Fruit fly (Drosophila melanogaster) whole organism, embryonic: ENCODE measurements around the gene CG10747.

Experiments used
- Asciz ChIP-seq: fragments of 200-800 bp; sonication (Bioruptor generic); optimal IDR thresholded peaks from 2 replicates; lab custom pipeline; 2017; ENCODE audit warnings: missing biosample characterization, mild to moderate bottlenecking, missing genetic modification characterization, missing genetic modification reagents
- BtbVII ChIP-seq: fragments of 200-800 bp; sonication (Bioruptor generic); optimal IDR thresholded peaks from 3 replicates; lab custom pipeline; 2017; ENCODE audit warnings: missing biosample characterization, mild to moderate bottlenecking, missing genetic modification characterization
- C15 ChIP-seq: fragments of 200-800 bp; sonication (Bioruptor generic); IDR thresholded peaks from 3 replicates; pipeline ENCODE4 v1.3.6; 2022; ENCODE audit warnings: missing biosample characterization, missing genetic modification characterization
- CG10209 ChIP-seq: fragments of 200-800 bp; sonication (Bioruptor generic); optimal IDR thresholded peaks from 3 replicates; lab custom pipeline; 2017; ENCODE audit warnings: missing biosample characterization, mild to moderate bottlenecking, missing genetic modification characterization, missing genetic modification reagents
- CG10959 ChIP-seq: fragments of 200-800 bp; sonication (Bioruptor generic); IDR thresholded peaks from 2 replicates; pipeline ENCODE4 v1.3.6; 2022; ENCODE audit warnings: missing biosample characterization, missing genetic modification characterization
- CG11696 ChIP-seq: fragments of 200-800 bp; sonication (Bioruptor generic); IDR thresholded peaks from 2 replicates; pipeline ENCODE4 v1.3.6; 2022; ENCODE audit warnings: missing biosample characterization, missing genetic modification characterization
- CG12236 ChIP-seq: fragments of 200-800 bp; sonication (Bioruptor generic); optimal IDR thresholded peaks from 2 replicates; lab custom pipeline; 2016; ENCODE audit warnings: missing biosample characterization, missing genetic modification characterization
- CG1233 ChIP-seq: fragments of 200-800 bp; sonication (Bioruptor generic); optimal IDR thresholded peaks from 4 replicates; lab custom pipeline; 2018; ENCODE audit warnings: missing biosample characterization, mild to moderate bottlenecking, missing genetic modification characterization
- CG12744 ChIP-seq: fragments of 200-800 bp; sonication (Bioruptor generic); optimal IDR thresholded peaks from 2 replicates; lab custom pipeline; 2016; ENCODE audit warnings: missing biosample characterization, missing genetic modification characterization
- CG12942 ChIP-seq: fragments of 200-800 bp; sonication (Bioruptor generic); optimal IDR thresholded peaks from 3 replicates; lab custom pipeline; 2016; ENCODE audit warnings: missing biosample characterization, missing genetic modification characterization
- CG13424 ChIP-seq: fragments of 200-800 bp; sonication (Bioruptor generic); optimal IDR thresholded peaks from 2 replicates; lab custom pipeline; 2019; ENCODE audit warnings: missing biosample characterization, mild to moderate bottlenecking, missing genetic modification characterization, moderate library complexity
- CG14441 ChIP-seq: fragments of 200-800 bp; sonication (Bioruptor generic); IDR thresholded peaks from 2 replicates; pipeline ENCODE4 v1.3.6; 2022; ENCODE audit warnings: missing biosample characterization, missing genetic modification characterization
- CG14710 ChIP-seq: fragments of 200-800 bp; sonication (Bioruptor generic); optimal IDR thresholded peaks from 3 replicates; lab custom pipeline; 2019; ENCODE audit warnings: missing biosample characterization, mild to moderate bottlenecking, missing genetic modification characterization, moderate library complexity
- CG18262 ChIP-seq: fragments of 200-800 bp; optimal IDR thresholded peaks from 3 replicates; lab custom pipeline; 2019; ENCODE audit warnings: missing biosample characterization, mild to moderate bottlenecking, missing genetic modification characterization, moderate library complexity
- CG2116 ChIP-seq: fragments of 200-800 bp; sonication (Bioruptor generic); optimal IDR thresholded peaks from 3 replicates; lab custom pipeline; 2018; ENCODE audit warnings: missing biosample characterization, mild to moderate bottlenecking, missing genetic modification characterization
- CG2129 ChIP-seq: fragments of 200-800 bp; sonication (Bioruptor generic); IDR thresholded peaks from 2 replicates; pipeline ENCODE4 v1.3.6; 2022; ENCODE audit warnings: missing biosample characterization, missing genetic modification characterization; ENCODE audit not compliant: partially characterized antibody
- CG33213 ChIP-seq: fragments of 200-800 bp; sonication (Bioruptor generic); optimal IDR thresholded peaks from 3 replicates; lab custom pipeline; 2016; ENCODE audit warnings: missing biosample characterization, missing genetic modification characterization
- CG4730 ChIP-seq: fragments of 200-800 bp; sonication (Bioruptor generic); IDR thresholded peaks from 2 replicates; pipeline ENCODE4 v1.3.6; 2022; ENCODE audit warnings: missing biosample characterization, missing genetic modification characterization
- CG5953 ChIP-seq: fragments of 200-800 bp; sonication (Bioruptor generic); IDR thresholded peaks from 2 replicates; pipeline ENCODE4 v1.3.6; 2022; ENCODE audit warnings: missing biosample characterization, missing genetic modification characterization
- CG6254 ChIP-seq: fragments of 200-800 bp; sonication (Bioruptor generic); optimal IDR thresholded peaks from 3 replicates; lab custom pipeline; 2017; ENCODE audit warnings: mild to moderate bottlenecking, missing biosample characterization, missing genetic modification reagents, missing genetic modification characterization
- CG6813 ChIP-seq: fragments of 200-800 bp; sonication (Bioruptor generic); optimal IDR thresholded peaks from 2 replicates; lab custom pipeline; 2017; ENCODE audit warnings: missing biosample characterization, missing genetic modification characterization, mild to moderate bottlenecking, moderate library complexity, missing genetic modification reagents
- CG7372 ChIP-seq: fragments of 200-800 bp; sonication (Bioruptor generic); IDR thresholded peaks from 2 replicates; pipeline ENCODE4 v1.3.6; 2022; ENCODE audit warnings: missing biosample characterization, missing genetic modification characterization
- CG7987 ChIP-seq: fragments of 200-800 bp; sonication (Bioruptor generic); optimal IDR thresholded peaks from 2 replicates; lab custom pipeline; 2018; ENCODE audit warnings: missing biosample characterization, mild to moderate bottlenecking, missing genetic modification characterization, moderate library complexity
- CG9215 ChIP-seq: fragments of 200-800 bp; sonication (Bioruptor generic); IDR thresholded peaks from 2 replicates; pipeline ENCODE4 v1.3.6; 2022; ENCODE audit warnings: missing biosample characterization, missing genetic modification characterization
- Dfd ChIP-seq, 2 experiments: fragments of >200 bp; optimal IDR thresholded peaks; 2 replicates each; lab custom pipeline; 2017; ENCODE audit warnings: missing biosample characterization in 2 of 2, missing genetic modification characterization in 2 of 2
- Dref ChIP-seq: fragments of 200-800 bp; sonication (Bioruptor generic); IDR thresholded peaks from 2 replicates; pipeline ENCODE4 v1.3.6; 2022; ENCODE audit warnings: missing biosample characterization, missing genetic modification characterization
- Hey ChIP-seq: fragments of 200-800 bp; sonication (Bioruptor generic); optimal IDR thresholded peaks from 3 replicates; lab custom pipeline; 2018; ENCODE audit warnings: missing biosample characterization, mild to moderate bottlenecking, missing genetic modification characterization
- Hr39 ChIP-seq: fragments of >200 bp; optimal IDR thresholded peaks from 2 replicates; lab custom pipeline; 2017
- Hr51 ChIP-seq, 2 experiments: fragments of 200-800 bp; sonication (Bioruptor generic); optimal IDR thresholded peaks; 2 replicates in 1 of 2; 3 replicates in 1 of 2; lab custom pipeline; 2016 to 2018; ENCODE audit warnings: missing biosample characterization in 2 of 2, missing genetic modification characterization in 2 of 2, mild to moderate bottlenecking in 1 of 2, moderate library complexity in 1 of 2
- NFAT ChIP-seq: fragments of 200-800 bp; sonication (Bioruptor generic); IDR thresholded peaks from 2 replicates; pipeline ENCODE4 v1.3.6; 2022; ENCODE audit warnings: missing biosample characterization, missing genetic modification characterization
- Poxn ChIP-seq: fragments of 200-800 bp; sonication (Bioruptor generic); IDR thresholded peaks from 2 replicates; pipeline ENCODE4 v1.3.6; 2022; ENCODE audit warnings: missing biosample characterization, missing genetic modification characterization
- btn ChIP-seq: fragments of 200-800 bp; sonication (Bioruptor generic); optimal IDR thresholded peaks from 2 replicates; lab custom pipeline; 2016; ENCODE audit warnings: missing biosample characterization, missing genetic modification characterization
- cg ChIP-seq: fragments of 200-800 bp; sonication (Bioruptor generic); optimal IDR thresholded peaks from 3 replicates; lab custom pipeline; 2019; ENCODE audit warnings: missing biosample characterization, mild to moderate bottlenecking, missing genetic modification characterization, moderate library complexity
- cwo ChIP-seq: fragments of 200-800 bp; sonication (Bioruptor generic); optimal IDR thresholded peaks from 3 replicates; lab custom pipeline; 2017; ENCODE audit warnings: missing biosample characterization, missing genetic modification characterization, mild to moderate bottlenecking, moderate library complexity, missing genetic modification reagents
- dati ChIP-seq: fragments of 200-800 bp; sonication (Bioruptor generic); IDR thresholded peaks from 2 replicates; pipeline ENCODE4 v1.3.6; 2022; ENCODE audit warnings: missing biosample characterization, missing genetic modification characterization
- disco-r ChIP-seq: fragments of 200-800 bp; sonication (Bioruptor generic); optimal IDR thresholded peaks from 2 replicates; lab custom pipeline; 2016; ENCODE audit warnings: missing biosample characterization, missing genetic modification characterization
- esg ChIP-seq: fragments of 200-800 bp; sonication (Bioruptor generic); conservative IDR thresholded peaks from 2 replicates; pipeline ENCODE4 v1.3.6; 2022; ENCODE audit warnings: missing biosample characterization, missing genetic modification characterization
- eve ChIP-seq, 2 experiments: fragments of >200 bp; optimal IDR thresholded peaks; 2 replicates each; lab custom pipeline; 2017; ENCODE audit warnings: missing biosample characterization in 2 of 2, missing genetic modification characterization in 2 of 2
- gem ChIP-seq: fragments of 200-800 bp; sonication (Bioruptor generic); optimal IDR thresholded peaks from 2 replicates; lab custom pipeline; 2019; ENCODE audit warnings: missing biosample characterization, mild to moderate bottlenecking, missing genetic modification characterization, moderate library complexity
- gsb ChIP-seq: fragments of 200-800 bp; sonication (Bioruptor generic); IDR thresholded peaks from 2 replicates; pipeline ENCODE4 v1.3.6; 2022; ENCODE audit warnings: missing biosample characterization, missing genetic modification characterization
- lbe ChIP-seq: fragments of 200-800 bp; sonication (Bioruptor generic); optimal IDR thresholded peaks from 2 replicates; lab custom pipeline; 2016; ENCODE audit warnings: missing biosample characterization, mild to moderate bottlenecking, missing genetic modification characterization
- lov ChIP-seq, 2 experiments: fragments of 200-800 bp in 1 of 2; fragments of >200 bp in 1 of 2; sonication (Bioruptor generic) in 1 of 2; IDR thresholded peaks in 1 of 2; optimal IDR thresholded peaks in 1 of 2; 2 replicates in 1 of 2; 3 replicates in 1 of 2; pipeline versions ENCODE4 v1.3.6 to Lab custom; 2017 to 2022; ENCODE audit warnings: missing biosample characterization in 1 of 2, missing genetic modification characterization in 1 of 2
- pum ChIP-seq: fragments of 200-800 bp; sonication (Bioruptor generic); optimal IDR thresholded peaks from 2 replicates; lab custom pipeline; 2016; ENCODE audit warnings: missing biosample characterization, missing genetic modification characterization
- sd ChIP-seq: fragments of 200-800 bp; sonication (Bioruptor generic); optimal IDR thresholded peaks from 3 replicates; lab custom pipeline; 2018; ENCODE audit warnings: missing biosample characterization, mild to moderate bottlenecking, missing genetic modification characterization, moderate library complexity
- sim ChIP-seq: fragments of 200-800 bp; sonication (Bioruptor generic); IDR thresholded peaks from 2 replicates; pipeline ENCODE4 v1.3.6; 2022; ENCODE audit warnings: missing biosample characterization, missing genetic modification characterization
- sima ChIP-seq: fragments of 200-800 bp; sonication (Bioruptor generic); optimal IDR thresholded peaks from 2 replicates; lab custom pipeline; 2016; ENCODE audit warnings: missing biosample characterization, missing genetic modification characterization
- ssp ChIP-seq: fragments of 200-800 bp; sonication (Bioruptor generic); IDR thresholded peaks from 2 replicates; pipeline ENCODE4 v1.3.6; 2022; ENCODE audit warnings: missing biosample characterization, missing genetic modification characterization
- sug ChIP-seq: fragments of 200-800 bp; optimal IDR thresholded peaks from 2 replicates; lab custom pipeline; 2019; ENCODE audit warnings: missing biosample characterization, mild to moderate bottlenecking, missing genetic modification characterization, moderate library complexity
- tin ChIP-seq: fragments of 200-800 bp; sonication (Bioruptor generic); optimal IDR thresholded peaks from 3 replicates; lab custom pipeline; 2016; ENCODE audit warnings: missing biosample characterization, missing genetic modification characterization
- tup ChIP-seq: fragments of 200-800 bp; sonication (Bioruptor generic); optimal IDR thresholded peaks from 2 replicates; lab custom pipeline; 2016; ENCODE audit warnings: missing biosample characterization, mild to moderate bottlenecking, missing genetic modification characterization, moderate library complexity

Gene CG10747

DNA sequence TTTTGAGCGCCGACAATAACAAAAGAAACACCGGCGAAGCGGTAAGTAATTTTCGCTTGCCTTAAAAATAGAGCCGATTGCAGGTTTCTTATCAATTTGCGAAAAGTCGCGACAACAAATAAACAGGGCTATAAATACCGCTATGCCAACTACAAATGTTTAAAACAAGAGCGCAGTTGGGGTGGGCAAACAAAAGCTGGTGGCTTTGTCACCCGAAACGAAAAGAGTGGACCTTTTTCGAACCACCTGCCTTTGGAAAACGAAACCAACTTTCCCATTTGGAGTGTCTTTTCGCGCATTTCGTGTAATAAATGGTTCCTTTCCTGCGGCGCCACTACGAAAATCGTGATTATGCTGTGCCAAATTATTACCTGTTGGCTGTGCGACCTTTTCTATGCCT, 7.0 kb upstream of the CG10747 start (continued):
- TF ChIP-seq ssp (no peak), disco-r (GFP tag; lab: Kevin White, UChicago) (no peak)
- TF ChIP-seq, all 482 proteins: peak for 41

DNA sequence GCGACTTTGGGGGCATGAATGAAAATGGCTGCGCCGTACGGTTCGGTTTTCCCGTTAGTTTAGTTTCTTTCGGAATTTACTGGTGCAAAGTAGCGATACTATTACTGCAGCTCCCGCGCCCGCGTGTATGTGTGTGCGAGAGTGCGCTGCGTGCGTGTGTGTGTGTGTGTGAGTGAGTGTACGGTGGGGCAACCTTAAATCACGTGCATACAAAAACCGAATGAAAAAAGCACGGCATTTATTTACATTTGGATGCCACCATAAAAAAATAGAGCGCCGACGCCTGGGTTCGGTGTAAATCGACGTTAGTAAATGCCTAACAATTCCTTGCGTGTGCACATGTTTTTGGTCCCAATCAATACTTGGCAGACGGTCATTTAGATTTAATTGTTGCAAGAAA, 6.6 kb upstream of the CG10747 start:
- TF ChIP-seq dati (GFP tag; lab: Robert Waterston, UW) (no peak), Dref (GFP tag; lab: Robert Waterston, UW) (0 out of 2 replicates have a peak, but pooled peaks have one; percentile 31), CG7372 (GFP tag; lab: Robert Waterston, UW) (no peak), lbe (GFP tag; lab: Kevin White, UChicago) (no peak), CG18262 (no peak), sd (no peak), CG14441 (GFP tag; lab: Robert Waterston, UW) (no peak), NFAT (no peak), cwo (GFP tag; lab: Kevin White, UChicago) (peak; percentile 54), CG10209 (GFP tag; lab: Kevin White, UChicago) (no peak), CG12236 (GFP tag; lab: Kevin White, UChicago) (no peak), CG14710 (tag; lab: Kevin White, UChicago) (no peak), CG11696 (GFP tag; lab: Robert Waterston, UW) (0 out of 2 replicates have a peak, but pooled peaks have one; percentile 11), pum (GFP tag; lab: Kevin White, UChicago) (no peak), Dfd (GFP tag; optimal IDR thresholded peaks at IDR 0.05; lab: Kevin White, UChicago) (peak in 1 of 2 experiments; percentile 34), CG1233 (GFP tag; lab: Kevin White, UChicago) (no peak), sim (GFP tag; lab: Robert Waterston, UW) (no peak), CG6254 (GFP tag; lab: Kevin White, UChicago) (no peak), CG6813 (GFP tag; lab: Kevin White, UChicago) (no peak), eve (GFP tag; optimal IDR thresholded peaks at IDR 0.05; lab: Kevin White, UChicago) (no peak), CG12942 (no peak), gsb (GFP tag; lab: Robert Waterston, UW) (no peak), esg (GFP tag; lab: Robert Waterston, UW) (no peak), Poxn (GFP tag; lab: Robert Waterston, UW) (no peak), CG12744 (GFP tag; lab: Kevin White, UChicago) (no peak), CG4730 (GFP tag; lab: Robert Waterston, UW) (no peak), Asciz (GFP tag; lab: Kevin White, UChicago) (no peak), CG33213 (GFP tag; lab: Kevin White, UChicago) (no peak), CG13424 (tag; lab: Kevin White, UChicago) (no peak), CG7987 (GFP tag; lab: Kevin White, UChicago) (no peak), Hey (tag; lab: Kevin White, UChicago) (no peak), btn (GFP tag; lab: Kevin White, UChicago) (no peak), cg (GFP tag; lab: Kevin White, UChicago) (peak; percentile 92), CG5953 (no peak), tin (no peak), tup (no peak), BtbVII (GFP tag; lab: Kevin White, UChicago) (no peak), sug (no peak), Hr39 (lab: Kevin White, UChicago) (peak; percentile 94), C15 (GFP tag; lab: Robert Waterston, UW) (no peak), gem (tag; lab: Kevin White, UChicago) (no peak), CG9215 (GFP tag; lab: Robert Waterston, UW) (no peak), sima (no peak), CG2129 (no peak), Hr51 (GFP tag; optimal IDR thresholded peaks at IDR 0.05; lab: Kevin White, UChicago) (no peak), CG2116 (GFP tag; lab: Kevin White, UChicago) (no peak), CG10959 (GFP tag; lab: Robert Waterston, UW) (no peak), lov (optimal IDR thresholded peaks at IDR 0.05; lab: Kevin White, UChicago) (no peak), lov (GFP tag; IDR thresholded peaks at IDR 0.05; lab: Robert Waterston, UW) (no peak)
